Fruit fly (Drosophila melanogaster) whole organism, embryonic: ENCODE results near the gene CG33191.

Experiments
- ATbp ChIP-seq: fragments of 200-800 bp; sonication (Bioruptor generic); optimal IDR thresholded peaks from 2 replicates; lab custom pipeline; 2017; ENCODE audit warnings: missing biosample characterization, mild to moderate bottlenecking, missing genetic modification characterization, missing genetic modification reagents
- Aef1 ChIP-seq: fragments of 200-800 bp; sonication (Bioruptor generic); IDR thresholded peaks from 3 replicates; pipeline ENCODE4 v1.3.6; 2022; ENCODE audit warnings: missing biosample characterization, missing genetic modification characterization
- CG1024 ChIP-seq: fragments of 200-800 bp; sonication (Bioruptor generic); IDR thresholded peaks from 2 replicates; pipeline ENCODE4 v1.3.6; 2022; ENCODE audit warnings: missing biosample characterization, missing genetic modification characterization
- CG10431 ChIP-seq: fragments of 200-800 bp; sonication (Bioruptor generic); optimal IDR thresholded peaks from 3 replicates; lab custom pipeline; 2018; ENCODE audit warnings: missing biosample characterization, mild to moderate bottlenecking, missing genetic modification characterization
- CG11398 ChIP-seq: fragments of 200-800 bp; sonication (Bioruptor generic); optimal IDR thresholded peaks from 2 replicates; lab custom pipeline; 2016; ENCODE audit warnings: missing biosample characterization, missing genetic modification characterization
- CG11723 ChIP-seq: fragments of 200-800 bp; sonication (Bioruptor generic); optimal IDR thresholded peaks from 2 replicates; lab custom pipeline; 2017; ENCODE audit warnings: missing biosample characterization, mild to moderate bottlenecking, missing genetic modification characterization
- CG1529 ChIP-seq: fragments of 200-800 bp; sonication (Bioruptor generic); optimal IDR thresholded peaks from 3 replicates; lab custom pipeline; 2018; ENCODE audit warnings: missing biosample characterization, missing genetic modification characterization
- CG1602 ChIP-seq: fragments of 200-800 bp; sonication (Bioruptor generic); optimal IDR thresholded peaks from 3 replicates; lab custom pipeline; 2016; ENCODE audit warnings: missing biosample characterization, missing genetic modification characterization
- CG1603 ChIP-seq: fragments of 200-800 bp; sonication (Bioruptor generic); optimal IDR thresholded peaks from 2 replicates; lab custom pipeline; 2019; ENCODE audit warnings: missing biosample characterization, mild to moderate bottlenecking, missing genetic modification characterization, moderate library complexity
- CG16863 ChIP-seq: fragments of 200-800 bp; sonication (Bioruptor generic); optimal IDR thresholded peaks from 3 replicates; lab custom pipeline; 2016; ENCODE audit warnings: missing biosample characterization, missing genetic modification characterization
- CG17829 ChIP-seq: fragments of 200-800 bp; optimal IDR thresholded peaks from 2 replicates; lab custom pipeline; 2019; ENCODE audit warnings: missing biosample characterization, mild to moderate bottlenecking, missing genetic modification characterization, moderate library complexity
- CG18011 ChIP-seq: fragments of 200-800 bp; sonication (Bioruptor generic); optimal IDR thresholded peaks from 2 replicates; lab custom pipeline; 2017; ENCODE audit warnings: missing biosample characterization, missing genetic modification characterization, mild to moderate bottlenecking, moderate library complexity, missing genotype
- CG32532 ChIP-seq: fragments of 200-800 bp; sonication (Bioruptor generic); IDR thresholded peaks from 2 replicates; pipeline ENCODE4 v1.3.6; 2022; ENCODE audit warnings: missing biosample characterization, missing genetic modification characterization
- CG3407 ChIP-seq: fragments of 200-800 bp; sonication (Bioruptor generic); optimal IDR thresholded peaks from 2 replicates; lab custom pipeline; 2018; ENCODE audit warnings: missing biosample characterization, mild to moderate bottlenecking, missing genetic modification characterization
- CG4854 ChIP-seq: fragments of 200-800 bp; sonication (Bioruptor generic); optimal IDR thresholded peaks from 2 replicates; lab custom pipeline; 2016; ENCODE audit warnings: missing biosample characterization, missing genetic modification characterization, inconsistent platforms
- CG7372 ChIP-seq: fragments of 200-800 bp; sonication (Bioruptor generic); IDR thresholded peaks from 2 replicates; pipeline ENCODE4 v1.3.6; 2022; ENCODE audit warnings: missing biosample characterization, missing genetic modification characterization
- CG7556 ChIP-seq: fragments of 200-800 bp; sonication (Bioruptor generic); optimal IDR thresholded peaks from 2 replicates; lab custom pipeline; 2017; ENCODE audit warnings: missing biosample characterization, mild to moderate bottlenecking, missing genetic modification characterization
- CG7963 ChIP-seq: fragments of 200-800 bp; sonication (Bioruptor generic); IDR thresholded peaks from 3 replicates; pipeline ENCODE4 v1.3.6; 2022; ENCODE audit warnings: missing biosample characterization, missing genetic modification characterization; ENCODE audit not compliant: partially characterized antibody
- CG7987 ChIP-seq: fragments of 200-800 bp; sonication (Bioruptor generic); optimal IDR thresholded peaks from 2 replicates; lab custom pipeline; 2018; ENCODE audit warnings: missing biosample characterization, mild to moderate bottlenecking, missing genetic modification characterization, moderate library complexity
- CrebB ChIP-seq: fragments of 200-800 bp; sonication (Bioruptor generic); optimal IDR thresholded peaks from 3 replicates; lab custom pipeline; 2018; ENCODE audit warnings: missing biosample characterization, mild to moderate bottlenecking, missing genetic modification characterization
- D19A ChIP-seq: fragments of 200-800 bp; optimal IDR thresholded peaks from 3 replicates; lab custom pipeline; 2019; ENCODE audit warnings: missing biosample characterization, mild to moderate bottlenecking, missing genetic modification characterization, moderate library complexity
- Dek ChIP-seq: fragments of 200-800 bp; sonication (Bioruptor generic); optimal IDR thresholded peaks from 3 replicates; lab custom pipeline; 2019; ENCODE audit warnings: missing biosample characterization, mild to moderate bottlenecking, missing genetic modification characterization, moderate library complexity
- Fer2 ChIP-seq: fragments of 200-800 bp; sonication (Bioruptor generic); optimal IDR thresholded peaks from 2 replicates; lab custom pipeline; 2018; ENCODE audit warnings: missing biosample characterization, mild to moderate bottlenecking, missing genetic modification characterization, moderate library complexity
- Hmr ChIP-seq: fragments of 200-800 bp; sonication (Bioruptor generic); optimal IDR thresholded peaks from 3 replicates; lab custom pipeline; 2017; ENCODE audit warnings: mild to moderate bottlenecking, missing biosample characterization, missing genetic modification reagents, missing genetic modification characterization
- Hr39 ChIP-seq: fragments of >200 bp; optimal IDR thresholded peaks from 2 replicates; lab custom pipeline; 2017
- Hsf ChIP-seq: fragments of 200-800 bp; sonication (Bioruptor generic); optimal IDR thresholded peaks from 3 replicates; lab custom pipeline; 2016; ENCODE audit warnings: missing biosample characterization, missing genetic modification characterization
- MTF-1 ChIP-seq: fragments of 200-800 bp; sonication (Bioruptor generic); optimal IDR thresholded peaks from 2 replicates; lab custom pipeline; 2018; ENCODE audit warnings: missing biosample characterization, mild to moderate bottlenecking, missing genetic modification characterization, borderline replicate concordance
- Mes4 ChIP-seq: fragments of 200-800 bp; sonication (Bioruptor generic); optimal IDR thresholded peaks from 2 replicates; lab custom pipeline; 2016; ENCODE audit warnings: missing biosample characterization, missing genetic modification characterization
- Pdp1 ChIP-seq, 2 experiments: fragments of 200-800 bp; sonication (Bioruptor generic); optimal IDR thresholded peaks; 3 replicates each; lab custom pipeline; 2016; ENCODE audit warnings: missing biosample characterization in 2 of 2, missing genetic modification characterization in 2 of 2, mild to moderate bottlenecking in 1 of 2, moderate library complexity in 1 of 2
- Ptx1 ChIP-seq: fragments of 200-800 bp; sonication (Bioruptor generic); IDR thresholded peaks from 2 replicates; pipeline ENCODE4 v1.3.6; 2022; ENCODE audit warnings: missing biosample characterization, missing genetic modification characterization
- Side ChIP-seq: fragments of 200-800 bp; sonication (Bioruptor generic); optimal IDR thresholded peaks from 2 replicates; lab custom pipeline; 2016; ENCODE audit warnings: missing biosample characterization, missing genetic modification characterization
- Spps ChIP-seq: fragments of 200-800 bp; sonication (Bioruptor generic); optimal IDR thresholded peaks from 2 replicates; lab custom pipeline; 2018; ENCODE audit warnings: missing biosample characterization, mild to moderate bottlenecking, missing genetic modification characterization
- Sry-β ChIP-seq: fragments of 200-800 bp; sonication (Bioruptor generic); optimal IDR thresholded peaks from 2 replicates; lab custom pipeline; 2018; ENCODE audit warnings: missing biosample characterization, mild to moderate bottlenecking, missing genetic modification characterization, moderate library complexity
- Stat92E ChIP-seq, 3 experiments: fragments of >200 bp in 2 of 3; fragments of 200-800 bp in 1 of 3; sonication (Bioruptor generic) in 1 of 3; optimal IDR thresholded peaks; 2 replicates each; lab custom pipeline; 2017 to 2019; ENCODE audit warnings: missing biosample characterization in 3 of 3, missing genetic modification characterization in 3 of 3, mild to moderate bottlenecking in 1 of 3, moderate library complexity in 1 of 3
- Trl ChIP-seq, 3 experiments: fragments of >200 bp in 2 of 3; fragments of 200-800 bp in 1 of 3; sonication (Bioruptor generic) in 1 of 3; optimal IDR thresholded peaks; 2 replicates in 1 of 3; 3 replicates in 2 of 3; lab custom pipeline; 2016 to 2017; ENCODE audit warnings: missing biosample characterization in 1 of 3, missing genetic modification characterization in 1 of 3
- Xbp1 ChIP-seq: fragments of 200-800 bp; sonication (Bioruptor generic); optimal IDR thresholded peaks from 3 replicates; lab custom pipeline; 2016; ENCODE audit warnings: missing biosample characterization, mild to moderate bottlenecking, missing genetic modification characterization
- al ChIP-seq: fragments of 200-800 bp; sonication (Bioruptor generic); IDR thresholded peaks from 2 replicates; pipeline ENCODE4 v1.3.6; 2022; ENCODE audit warnings: missing biosample characterization, missing genetic modification characterization
- cato ChIP-seq: fragments of 200-800 bp; sonication (Bioruptor generic); optimal IDR thresholded peaks from 2 replicates; lab custom pipeline; 2016; ENCODE audit warnings: missing biosample characterization, missing genetic modification characterization, borderline replicate concordance
- fru ChIP-seq: fragments of >200 bp; optimal IDR thresholded peaks from 2 replicates; lab custom pipeline; 2017
- grau ChIP-seq: fragments of 200-800 bp; optimal IDR thresholded peaks from 3 replicates; lab custom pipeline; 2019; ENCODE audit warnings: missing biosample characterization, mild to moderate bottlenecking, missing genetic modification characterization, moderate library complexity
- ham ChIP-seq: fragments of 200-800 bp; sonication (Bioruptor generic); IDR thresholded peaks from 2 replicates; pipeline ENCODE4 v1.3.6; 2022; ENCODE audit warnings: missing biosample characterization, missing genetic modification characterization
- klu ChIP-seq: fragments of 200-800 bp; sonication (Bioruptor generic); IDR thresholded peaks from 2 replicates; pipeline ENCODE4 v1.3.6; 2022; ENCODE audit warnings: missing biosample characterization, missing genetic modification characterization
- kni ChIP-seq: fragments of 200-800 bp; sonication (Bioruptor generic); optimal IDR thresholded peaks from 3 replicates; lab custom pipeline; 2017; ENCODE audit warnings: mild to moderate bottlenecking, missing biosample characterization, missing genetic modification reagents, missing genetic modification characterization
- lbe ChIP-seq: fragments of 200-800 bp; sonication (Bioruptor generic); optimal IDR thresholded peaks from 2 replicates; lab custom pipeline; 2016; ENCODE audit warnings: missing biosample characterization, mild to moderate bottlenecking, missing genetic modification characterization
- luna ChIP-seq: fragments of 200-800 bp; sonication (Bioruptor generic); optimal IDR thresholded peaks from 2 replicates; lab custom pipeline; 2016; ENCODE audit warnings: missing biosample characterization, missing genetic modification characterization
- mirr ChIP-seq: fragments of 200-800 bp; sonication (Bioruptor generic); optimal IDR thresholded peaks from 3 replicates; lab custom pipeline; 2018; ENCODE audit warnings: missing biosample characterization, mild to moderate bottlenecking, missing genetic modification characterization
- pnt ChIP-seq: fragments of 200-800 bp; sonication (Bioruptor generic); optimal IDR thresholded peaks from 3 replicates; lab custom pipeline; 2016; ENCODE audit warnings: missing biosample characterization, missing genetic modification characterization
- pum ChIP-seq: fragments of 200-800 bp; sonication (Bioruptor generic); optimal IDR thresholded peaks from 2 replicates; lab custom pipeline; 2016; ENCODE audit warnings: missing biosample characterization, missing genetic modification characterization
- scrt ChIP-seq: fragments of 200-800 bp; sonication (Bioruptor generic); optimal IDR thresholded peaks from 2 replicates; lab custom pipeline; 2018; ENCODE audit warnings: missing biosample characterization, mild to moderate bottlenecking, missing genetic modification characterization, moderate library complexity
- yki ChIP-seq: fragments of >200 bp; optimal IDR thresholded peaks from 3 replicates; lab custom pipeline; 2018

The CG33191 gene

dm6 chr3R:8747134-8747870 lies 32.4 kb downstream of the CG33191 start, which contains the start of the genes CG9801 and Nasp (continued):
- TF ChIP-seq Aef1 (no peak), Pdp1 (GFP tag; optimal IDR thresholded peaks at IDR 0.05; lab: Kevin White, UChicago) (peak in 1 of 2 experiments; percentile 29), CG16863 (no peak), CG18011 (GFP tag; lab: Kevin White, UChicago) (no peak), lbe (GFP tag; lab: Kevin White, UChicago) (peak; percentile 43), CG7987 (peak; percentile 58), fru (lab: Kevin White, UChicago) (no peak), ATbp (GFP tag; lab: Kevin White, UChicago) (no peak), CG7963 (GFP tag; lab: Robert Waterston, UW) (peak; percentile 71), scrt (no peak), CG7372 (GFP tag; lab: Robert Waterston, UW) (no peak), Ptx1 (GFP tag; lab: Robert Waterston, UW) (no peak), MTF-1 (GFP tag; lab: Kevin White, UChicago) (no peak), Xbp1 (GFP tag; lab: Kevin White, UChicago) (peak; percentile 27), pum (GFP tag; lab: Kevin White, UChicago) (peak; percentile 16), Fer2 (tag; lab: Kevin White, UChicago) (no peak), CG11398 (GFP tag; lab: Kevin White, UChicago) (peak; percentile 20), Mes4 (GFP tag; lab: Kevin White, UChicago) (peak; percentile 32), CG1024 (GFP tag; lab: Robert Waterston, UW) (no peak), klu (GFP tag; lab: Robert Waterston, UW) (no peak), CG11723 (GFP tag; lab: Kevin White, UChicago) (no peak), CG10431 (GFP tag; lab: Kevin White, UChicago) (no peak), CG7556 (no peak), mirr (GFP tag; lab: Kevin White, UChicago) (peak; percentile 30), pnt (GFP tag; lab: Kevin White, UChicago) (no peak), grau (tag; lab: Kevin White, UChicago) (peak; percentile 28), Stat92E (GFP tag; optimal IDR thresholded peaks at IDR 0.05; lab: Kevin White, UChicago) (peak in 1 of 3 experiments; percentile 63), CG1603 (peak; percentile 84), ham (no peak), CrebB (tag; lab: Kevin White, UChicago) (peak; percentile 48), CG1602 (no peak), al (GFP tag; lab: Robert Waterston, UW) (no peak), cato (GFP tag; lab: Kevin White, UChicago) (no peak), luna (GFP tag; lab: Kevin White, UChicago) (no peak), CG17829 (tag; lab: Kevin White, UChicago) (peak; percentile 57), Hsf (GFP tag; lab: Kevin White, UChicago) (peak; percentile 23), Sry-β (GFP tag; lab: Kevin White, UChicago) (no peak), CG32532 (GFP tag; lab: Robert Waterston, UW) (0 out of 2 replicates have a peak, but pooled peaks have one; percentile 9), yki (lab: Kevin White, UChicago) (no peak), Hr39 (lab: Kevin White, UChicago) (no peak), D19A (tag; lab: Kevin White, UChicago) (no peak), Side (GFP tag; lab: Kevin White, UChicago) (no peak), CG1529 (GFP tag; lab: Kevin White, UChicago) (no peak), Spps (tag; lab: Kevin White, UChicago) (no peak), Hmr (GFP tag; lab: Kevin White, UChicago) (peak; percentile 68), CG3407 (no peak), CG4854 (GFP tag; lab: Kevin White, UChicago) (no peak), Dek (peak; percentile 8), Trl (optimal IDR thresholded peaks at IDR 0.05; lab: Kevin White, UChicago) (no peak), Trl (GFP tag; optimal IDR thresholded peaks at IDR 0.05; lab: Kevin White, UChicago) (peak; percentile 42), kni (GFP tag; lab: Kevin White, UChicago) (peak; percentile 44)
